Worm (Caenorhabditis elegans) whole organism, early embryonic: ENCODE measurements around the gene hda-5.

Experiments
- aly-1 ChIP-seq: sonication (generic microtip); optimal IDR thresholded peaks from 2 replicates; lab custom pipeline; 2016; ENCODE audit warnings: missing genetic modification characterization, missing compliant biosample characterization
- ama-1 ChIP-seq: fragments of 150-350 bp; optimal IDR thresholded peaks from 2 replicates; lab custom pipeline; 2014
- ceh-13 ChIP-seq: fragments of 200-800 bp; sonication (Bioruptor generic); optimal IDR thresholded peaks from 2 replicates; lab custom pipeline; 2018; ENCODE audit warnings: mild to moderate bottlenecking, missing genetic modification characterization, missing compliant biosample characterization
- hmbx-1 ChIP-seq: sonication (generic microtip); optimal IDR thresholded peaks from 2 replicates; lab custom pipeline; 2016; ENCODE audit warnings: mild to moderate bottlenecking, missing genetic modification characterization, missing compliant biosample characterization
- hnd-1 ChIP-seq: sonication (generic microtip); optimal IDR thresholded peaks from 2 replicates; lab custom pipeline; 2016; ENCODE audit warnings: missing genetic modification characterization, missing compliant biosample characterization
- pes-1 ChIP-seq: fragments of 200-800 bp; sonication (Bioruptor generic); IDR thresholded peaks from 2 replicates; pipeline ENCODE4 v1.3.6; 2022; ENCODE audit warnings: missing genetic modification reagents, missing genetic modification characterization, missing compliant biosample characterization
- scrt-1 ChIP-seq: fragments of 200-800 bp; sonication (Bioruptor generic); IDR thresholded peaks from 2 replicates; pipeline ENCODE4 v1.3.6; 2022; ENCODE audit warnings: missing genetic modification characterization, missing compliant biosample characterization
- tbx-11 ChIP-seq: fragments of 200-800 bp; sonication (Bioruptor generic); IDR thresholded peaks from 2 replicates; pipeline ENCODE4 v1.3.6; 2022; ENCODE audit warnings: missing genetic modification characterization, missing compliant biosample characterization

DNA sequence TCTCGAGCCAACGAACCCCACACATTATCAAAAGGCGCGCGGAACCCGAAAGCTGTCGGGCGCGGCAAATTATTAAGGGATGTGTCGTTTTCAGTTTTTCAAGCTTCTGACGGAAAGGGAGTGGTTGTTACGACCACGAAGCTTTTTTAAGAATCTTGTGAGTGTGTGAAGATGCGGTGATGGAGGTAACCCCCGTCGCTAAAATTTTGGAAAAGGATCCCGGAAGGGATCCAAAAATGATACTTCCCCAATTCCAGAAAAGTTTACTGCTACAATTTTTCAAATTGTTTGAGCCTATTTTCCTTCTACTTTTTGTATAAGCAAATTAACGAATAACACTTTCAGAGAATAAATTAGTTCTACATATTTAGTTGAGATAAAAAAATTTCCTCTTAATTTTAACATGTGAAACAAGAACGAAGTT, 42.1 kb upstream of the hda-5 start:
- peak; percentile 46 for TF ChIP-seq ama-1 (lab: Kevin White, UChicago)
- no peak for TF ChIP-seq ceh-13 (GFP tag; lab: Kevin White, UChicago)
- TF ChIP-seq tbx-11: no peak
- 0 out of 2 replicates have a peak, but pooled peaks have one; percentile 46 for TF ChIP-seq pes-1
- peak; percentile 2 for TF ChIP-seq hnd-1 (tag; lab: Kevin White, UChicago)
- no peak for TF ChIP-seq scrt-1 (GFP tag; lab: Robert Waterston, UW)
- no peak for TF ChIP-seq hmbx-1
- TF ChIP-seq aly-1 (tag; lab: Kevin White, UChicago): no peak
